Worm (Caenorhabditis elegans) whole organism, early embryonic: ENCODE data around the gene gfi-1.

Experiments used
- B0310.2 ChIP-seq: sonication (generic microtip); optimal IDR thresholded peaks from 2 replicates; lab custom pipeline; 2016; ENCODE audit warnings: mild to moderate bottlenecking, missing genetic modification characterization, missing compliant biosample characterization
- F13C5.2 ChIP-seq: sonication (generic microtip); optimal IDR thresholded peaks from 2 replicates; lab custom pipeline; 2017; ENCODE audit warnings: mild to moderate bottlenecking, missing genetic modification characterization, inconsistent platforms, missing compliant biosample characterization
- aly-1 ChIP-seq: sonication (generic microtip); optimal IDR thresholded peaks from 2 replicates; lab custom pipeline; 2016; ENCODE audit warnings: missing genetic modification characterization, missing compliant biosample characterization
- ama-1 ChIP-seq: fragments of 150-350 bp; optimal IDR thresholded peaks from 2 replicates; lab custom pipeline; 2014
- ceh-13 ChIP-seq: fragments of 200-800 bp; sonication (Bioruptor generic); optimal IDR thresholded peaks from 2 replicates; lab custom pipeline; 2018; ENCODE audit warnings: mild to moderate bottlenecking, missing genetic modification characterization, missing compliant biosample characterization
- ceh-36 ChIP-seq: sonication (generic microtip); optimal IDR thresholded peaks from 2 replicates; lab custom pipeline; 2016; ENCODE audit warnings: missing genetic modification characterization, inconsistent platforms, missing compliant biosample characterization
- ets-7 ChIP-seq: sonication (generic microtip); optimal IDR thresholded peaks from 2 replicates; lab custom pipeline; 2016; ENCODE audit warnings: missing genotype, missing genetic modification characterization, missing compliant biosample characterization
- flt-1 ChIP-seq: fragments of 200-800 bp; sonication (Bioruptor generic); IDR thresholded peaks from 2 replicates; pipeline ENCODE4 v1.3.6; 2022; ENCODE audit warnings: missing genetic modification characterization, missing compliant biosample characterization
- hmbx-1 ChIP-seq: sonication (generic microtip); optimal IDR thresholded peaks from 2 replicates; lab custom pipeline; 2016; ENCODE audit warnings: mild to moderate bottlenecking, missing genetic modification characterization, missing compliant biosample characterization
- hmg-4 ChIP-seq: fragments of 200-800 bp; sonication (Bioruptor generic); optimal IDR thresholded peaks from 2 replicates; lab custom pipeline; 2018; ENCODE audit warnings: mild to moderate bottlenecking, missing genetic modification characterization, missing compliant biosample characterization
- hnd-1 ChIP-seq: sonication (generic microtip); optimal IDR thresholded peaks from 2 replicates; lab custom pipeline; 2016; ENCODE audit warnings: missing genetic modification characterization, missing compliant biosample characterization
- pes-1 ChIP-seq: fragments of 200-800 bp; sonication (Bioruptor generic); IDR thresholded peaks from 2 replicates; pipeline ENCODE4 v1.3.6; 2022; ENCODE audit warnings: missing genetic modification reagents, missing genetic modification characterization, missing compliant biosample characterization
- scrt-1 ChIP-seq: fragments of 200-800 bp; sonication (Bioruptor generic); IDR thresholded peaks from 2 replicates; pipeline ENCODE4 v1.3.6; 2022; ENCODE audit warnings: missing genetic modification characterization, missing compliant biosample characterization
- sea-1 ChIP-seq: fragments of 200-800 bp; sonication (Bioruptor generic); conservative IDR thresholded peaks from 2 replicates; pipeline ENCODE4 v1.3.6; 2022; ENCODE audit warnings: missing genetic modification characterization, missing compliant biosample characterization
- tbx-11 ChIP-seq: fragments of 200-800 bp; sonication (Bioruptor generic); IDR thresholded peaks from 2 replicates; pipeline ENCODE4 v1.3.6; 2022; ENCODE audit warnings: missing genetic modification characterization, missing compliant biosample characterization
- tbx-37 ChIP-seq: fragments of 200-800 bp; sonication (Bioruptor generic); conservative IDR thresholded peaks from 2 replicates; pipeline ENCODE4 v1.3.6; 2022; ENCODE audit warnings: missing genetic modification reagents, missing genetic modification characterization, missing compliant biosample characterization
- tra-4 ChIP-seq: sonication (generic microtip); optimal IDR thresholded peaks from 2 replicates; lab custom pipeline; 2017; ENCODE audit warnings: missing genetic modification characterization, missing compliant biosample characterization

Gene gfi-1

DNA sequence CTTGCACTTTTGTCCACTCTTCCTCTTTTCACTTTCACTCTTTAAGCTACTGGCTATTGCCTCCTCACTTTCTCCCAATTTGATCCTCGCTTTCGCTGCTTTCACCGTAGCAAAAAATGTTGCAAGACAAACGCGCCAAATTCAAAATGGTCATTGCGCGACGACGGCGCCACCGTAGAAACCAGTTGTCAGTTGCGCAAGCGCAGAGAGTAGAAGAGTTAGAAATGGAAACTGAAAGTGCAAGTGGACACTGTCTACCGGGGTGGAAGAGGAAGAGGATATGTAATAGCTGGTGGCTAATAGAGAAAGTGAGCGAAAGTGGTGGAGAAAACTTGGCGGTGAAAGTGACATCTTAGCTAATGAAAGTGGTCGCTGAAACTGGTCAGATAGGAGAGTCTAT, 48.6 kb downstream of the gfi-1 start:
- no peak for TF ChIP-seq B0310.2 (tag; lab: Kevin White, UChicago)
- no peak for TF ChIP-seq ama-1 (lab: Kevin White, UChicago)
- TF ChIP-seq tra-4 (tag; lab: Kevin White, UChicago) = no peak
- no peak for TF ChIP-seq ets-7 (tag; lab: Kevin White, UChicago)
- no peak for TF ChIP-seq hmg-4 (GFP tag; lab: Kevin White, UChicago)
- TF ChIP-seq ceh-13 (GFP tag; lab: Kevin White, UChicago) = no peak
- no peak for TF ChIP-seq sea-1 (GFP tag; lab: Robert Waterston, UW)
- no peak for TF ChIP-seq F13C5.2 (tag; lab: Kevin White, UChicago)
- TF ChIP-seq aly-1 (tag; lab: Kevin White, UChicago) = no peak
- no peak for TF ChIP-seq pes-1 (GFP tag; lab: Robert Waterston, UW)
- TF ChIP-seq hnd-1 (tag; lab: Kevin White, UChicago) = no peak
- TF ChIP-seq tbx-11 (GFP tag; lab: Robert Waterston, UW) = no peak
- no peak for TF ChIP-seq ceh-36 (tag; lab: Kevin White, UChicago)
- TF ChIP-seq scrt-1 (GFP tag; lab: Robert Waterston, UW) = no peak
- TF ChIP-seq hmbx-1 (tag; lab: Kevin White, UChicago) = no peak
- no peak for TF ChIP-seq tbx-37 (GFP tag; lab: Robert Waterston, UW)
- TF ChIP-seq flt-1 (GFP tag; lab: Robert Waterston, UW) = no peak

DNA sequence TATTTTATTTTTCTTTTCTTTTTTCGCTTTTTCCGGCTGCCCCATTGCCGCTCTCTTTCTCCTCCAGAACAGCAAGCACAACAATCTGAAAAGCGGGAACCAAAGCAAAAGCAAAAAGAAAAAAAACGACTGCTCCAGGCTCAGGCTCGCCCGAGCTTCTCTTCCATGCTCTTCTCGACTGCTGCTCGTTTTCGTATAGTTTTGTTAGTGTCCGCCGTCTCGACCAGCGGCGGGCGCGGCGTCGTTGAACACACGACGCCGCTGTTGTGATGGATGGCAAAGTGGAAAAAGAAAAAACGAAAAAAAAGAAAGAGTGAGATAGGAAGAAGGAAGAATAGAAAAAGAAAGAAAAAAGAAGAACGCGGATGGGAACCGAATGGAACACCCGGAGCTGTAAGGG, 49.6 kb downstream of the gfi-1 start:
- TF ChIP-seq ets-7 (tag; lab: Kevin White, UChicago) (no peak), ceh-36 (tag; lab: Kevin White, UChicago) (no peak), tra-4 (tag; lab: Kevin White, UChicago) (no peak), tbx-37 (GFP tag; lab: Robert Waterston, UW) (no peak), flt-1 (GFP tag; lab: Robert Waterston, UW) (no peak), ceh-13 (GFP tag; lab: Kevin White, UChicago) (no peak), aly-1 (tag; lab: Kevin White, UChicago) (no peak), pes-1 (GFP tag; lab: Robert Waterston, UW) (no peak), scrt-1 (GFP tag; lab: Robert Waterston, UW) (no peak), B0310.2 (tag; lab: Kevin White, UChicago) (no peak), F13C5.2 (tag; lab: Kevin White, UChicago) (no peak), hmg-4 (GFP tag; lab: Kevin White, UChicago) (no peak), hmbx-1 (tag; lab: Kevin White, UChicago) (no peak), hnd-1 (tag; lab: Kevin White, UChicago) (no peak), sea-1 (GFP tag; lab: Robert Waterston, UW) (no peak), tbx-11 (GFP tag; lab: Robert Waterston, UW) (no peak), ama-1 (lab: Kevin White, UChicago) (no peak)

DNA sequence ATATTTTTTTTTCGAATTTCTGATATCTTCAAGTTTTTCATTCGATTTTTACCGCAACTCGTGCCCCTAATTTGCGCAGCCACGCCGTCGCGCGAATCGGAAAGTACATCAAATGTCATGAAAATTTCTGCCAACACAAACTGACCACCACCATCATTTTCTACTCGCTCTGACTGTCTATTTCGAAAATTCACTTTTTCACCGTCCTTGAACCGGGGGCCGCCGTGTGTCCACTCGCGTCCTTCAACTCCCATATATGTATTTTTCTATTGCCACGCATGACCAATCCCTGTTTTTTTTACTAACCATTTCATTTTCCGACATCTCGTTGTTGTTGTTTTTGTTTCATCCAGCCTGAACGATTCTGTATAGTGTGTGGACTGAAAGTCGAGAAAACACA, 50.1 kb downstream of the gfi-1 start:
- TF ChIP-seq hnd-1 (tag; lab: Kevin White, UChicago) (no peak), ceh-36 (tag; lab: Kevin White, UChicago) (no peak), B0310.2 (tag; lab: Kevin White, UChicago) (no peak), hmbx-1 (tag; lab: Kevin White, UChicago) (no peak), tra-4 (tag; lab: Kevin White, UChicago) (no peak), pes-1 (GFP tag; lab: Robert Waterston, UW) (no peak), sea-1 (GFP tag; lab: Robert Waterston, UW) (no peak)

DNA sequence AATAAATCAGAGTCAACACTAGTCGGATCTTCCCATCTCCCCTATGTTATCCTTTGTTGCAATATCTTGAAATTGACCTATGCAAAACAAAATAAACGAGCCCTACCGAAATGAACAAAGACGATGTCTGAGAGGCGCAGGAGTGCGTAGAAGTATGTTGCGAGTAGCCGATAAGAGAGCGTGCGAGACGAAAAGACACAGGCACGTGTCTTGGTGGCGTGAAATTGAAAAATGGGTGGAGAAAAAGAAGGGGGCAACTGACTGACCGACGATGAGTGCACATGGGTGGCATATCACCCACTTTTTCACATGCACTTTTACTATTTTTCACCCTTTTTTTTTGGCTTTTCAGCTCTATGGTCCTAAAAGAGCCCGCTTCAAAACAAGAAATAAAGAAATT, 51.6 kb downstream of the gfi-1 start:
- no peak for TF ChIP-seq ceh-13 (GFP tag; lab: Kevin White, UChicago)
- no peak for TF ChIP-seq ama-1 (lab: Kevin White, UChicago)
- no peak for TF ChIP-seq F13C5.2 (tag; lab: Kevin White, UChicago)
- TF ChIP-seq tbx-11 (GFP tag; lab: Robert Waterston, UW) = no peak
- TF ChIP-seq hmg-4 (GFP tag; lab: Kevin White, UChicago) = no peak
- no peak for TF ChIP-seq hmbx-1 (tag; lab: Kevin White, UChicago)
- TF ChIP-seq tra-4 (tag; lab: Kevin White, UChicago) = no peak
- TF ChIP-seq hnd-1 (tag; lab: Kevin White, UChicago) = no peak
- no peak for TF ChIP-seq flt-1 (GFP tag; lab: Robert Waterston, UW)
- no peak for TF ChIP-seq pes-1 (GFP tag; lab: Robert Waterston, UW)
- no peak for TF ChIP-seq sea-1 (GFP tag; lab: Robert Waterston, UW)
- TF ChIP-seq B0310.2 (tag; lab: Kevin White, UChicago) = no peak
- TF ChIP-seq ets-7 (tag; lab: Kevin White, UChicago) = no peak
- TF ChIP-seq ceh-36 (tag; lab: Kevin White, UChicago) = no peak
- no peak for TF ChIP-seq scrt-1 (GFP tag; lab: Robert Waterston, UW)

DNA sequence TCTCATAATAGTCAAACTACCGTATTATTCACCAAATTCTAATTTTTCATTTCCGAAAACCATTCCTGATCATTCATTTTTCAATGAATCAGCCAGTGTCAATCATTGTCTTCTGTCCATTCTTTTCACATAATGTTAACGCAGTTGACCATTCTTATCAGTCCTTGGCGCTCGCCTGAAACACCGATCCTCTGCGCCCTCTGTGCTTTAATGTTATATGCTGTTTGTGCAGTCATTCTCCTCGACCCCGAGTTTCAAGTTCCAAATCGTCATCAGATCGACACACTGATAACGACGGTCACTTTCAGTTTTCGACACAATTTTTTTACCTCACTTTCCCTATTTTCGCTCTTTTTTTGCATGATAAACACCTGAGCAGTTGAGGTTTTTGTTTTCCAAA, 52.8 kb downstream of the gfi-1 start:
- TF ChIP-seq hnd-1 (tag; lab: Kevin White, UChicago) = no peak
- no peak for TF ChIP-seq hmbx-1 (tag; lab: Kevin White, UChicago)
- TF ChIP-seq flt-1 (GFP tag; lab: Robert Waterston, UW) = no peak
- no peak for TF ChIP-seq hmg-4 (GFP tag; lab: Kevin White, UChicago)
- TF ChIP-seq ceh-13 (GFP tag; lab: Kevin White, UChicago) = no peak
- TF ChIP-seq scrt-1 (GFP tag; lab: Robert Waterston, UW) = no peak
- TF ChIP-seq tbx-11 (GFP tag; lab: Robert Waterston, UW) = no peak
- TF ChIP-seq ceh-36 (tag; lab: Kevin White, UChicago) = no peak

DNA sequence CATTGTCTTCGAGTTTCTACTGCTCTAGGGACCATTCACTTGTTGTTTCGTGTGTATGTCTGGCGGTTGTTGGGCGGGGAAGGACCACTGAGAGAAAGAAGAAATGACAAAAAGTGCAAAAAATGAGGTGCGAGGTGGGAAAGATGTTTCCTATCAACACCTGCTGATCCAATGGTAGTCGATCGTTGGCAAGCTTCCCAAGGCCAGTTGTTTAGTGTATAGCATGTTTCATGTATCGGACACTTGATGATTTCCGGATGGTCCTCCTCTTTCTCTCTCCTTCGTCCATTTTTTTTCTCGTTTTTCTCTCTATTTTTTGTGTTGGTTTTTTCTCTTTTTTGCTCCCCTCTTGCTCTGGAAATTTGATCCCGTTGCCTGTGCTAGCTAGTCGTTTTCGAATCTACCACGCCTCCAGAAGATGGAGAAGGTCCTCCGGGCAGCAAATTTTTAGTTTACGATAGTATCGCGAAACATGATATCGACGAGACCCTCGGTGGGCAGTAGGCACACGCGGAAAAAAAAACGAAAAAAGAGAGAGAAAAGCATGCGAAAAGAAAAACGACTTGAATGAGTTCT, 53.6 kb downstream of the gfi-1 start:
- no peak for TF ChIP-seq B0310.2 (tag; lab: Kevin White, UChicago)
- TF ChIP-seq scrt-1 (GFP tag; lab: Robert Waterston, UW) = no peak
- TF ChIP-seq flt-1 (GFP tag; lab: Robert Waterston, UW) = no peak
- no peak for TF ChIP-seq ceh-36 (tag; lab: Kevin White, UChicago)
- no peak for TF ChIP-seq aly-1 (tag; lab: Kevin White, UChicago)
- TF ChIP-seq hmbx-1 (tag; lab: Kevin White, UChicago) = no peak
- TF ChIP-seq hnd-1 (tag; lab: Kevin White, UChicago) = no peak
- TF ChIP-seq tbx-37 (GFP tag; lab: Robert Waterston, UW) = no peak
- TF ChIP-seq ceh-13 (GFP tag; lab: Kevin White, UChicago) = no peak
- TF ChIP-seq ets-7 (tag; lab: Kevin White, UChicago) = no peak
- no peak for TF ChIP-seq F13C5.2 (tag; lab: Kevin White, UChicago)
